Worm (Caenorhabditis elegans) whole organism, young adult: ENCODE results near the gene F46B6.13.

Experiments used
- B0019.2 ChIP-seq: fragments of 200-800 bp; sonication (Bioruptor generic); conservative IDR thresholded peaks from 2 replicates; pipeline ENCODE4 v1.3.6; 2022; ENCODE audit warnings: missing genetic modification reagents, missing genetic modification characterization, missing compliant biosample characterization
- B0035.1 ChIP-seq: sonication (generic microtip); optimal IDR thresholded peaks from 2 replicates; lab custom pipeline; 2016; ENCODE audit warnings: missing genetic modification characterization, mild to moderate bottlenecking, missing compliant biosample characterization, missing genotype, missing genetic modification reagents
- F52B5.7 ChIP-seq: sonication (generic microtip); optimal IDR thresholded peaks from 2 replicates; lab custom pipeline; 2016; ENCODE audit warnings: mild to moderate bottlenecking, missing genetic modification characterization, missing compliant biosample characterization
- F55B11.4 ChIP-seq: sonication (generic microtip); optimal IDR thresholded peaks from 2 replicates; lab custom pipeline; 2016; ENCODE audit warnings: missing compliant biosample characterization, missing genetic modification characterization, borderline replicate concordance; ENCODE audit not compliant: insufficient read depth
- F57A8.1 ChIP-seq: fragments of 200-800 bp; sonication (Bioruptor generic); optimal IDR thresholded peaks from 2 replicates; lab custom pipeline; 2018; ENCODE audit warnings: mild to moderate bottlenecking, missing genetic modification characterization, moderate library complexity, missing compliant biosample characterization
- K11D2.4 ChIP-seq: fragments of 200-800 bp; sonication (Bioruptor generic); IDR thresholded peaks from 2 replicates; pipeline ENCODE4 v1.3.6; 2022; ENCODE audit warnings: missing genetic modification reagents, missing genetic modification characterization, missing compliant biosample characterization
- K12H6.12 ChIP-seq: fragments of 200-800 bp; sonication (Bioruptor generic); optimal IDR thresholded peaks from 2 replicates; lab custom pipeline; 2018; ENCODE audit warnings: mild to moderate bottlenecking, missing genetic modification characterization, missing compliant biosample characterization
- T07F8.4 ChIP-seq: sonication (generic microtip); optimal IDR thresholded peaks from 2 replicates; lab custom pipeline; 2016; ENCODE audit warnings: mild to moderate bottlenecking, missing genetic modification characterization, moderate library complexity, missing compliant biosample characterization
- T26A5.8 ChIP-seq: sonication (generic microtip); optimal IDR thresholded peaks from 2 replicates; lab custom pipeline; 2016; ENCODE audit warnings: missing genetic modification characterization, missing compliant biosample characterization
- Y53F4B.3 ChIP-seq: fragments of 200-800 bp; sonication (Bioruptor generic); IDR thresholded peaks from 2 replicates; pipeline ENCODE4 v1.3.6; 2022; ENCODE audit warnings: missing genetic modification reagents, missing genetic modification characterization, missing compliant biosample characterization
- Y67H2A.10 ChIP-seq: fragments of 200-800 bp; sonication (Bioruptor generic); conservative IDR thresholded peaks from 2 replicates; pipeline ENCODE4 v1.3.6; 2022; ENCODE audit warnings: missing genetic modification reagents, missing genetic modification characterization, missing compliant biosample characterization
- Y95B8A.8 ChIP-seq: fragments of 200-800 bp; sonication (Bioruptor generic); IDR thresholded peaks from 2 replicates; pipeline ENCODE4 v1.3.6; 2022; ENCODE audit warnings: missing genetic modification reagents, missing genetic modification characterization, missing compliant biosample characterization
- atf-7 ChIP-seq: sonication (generic microtip); optimal IDR thresholded peaks from 2 replicates; lab custom pipeline; 2017; ENCODE audit warnings: mild to moderate bottlenecking, missing genetic modification characterization, missing compliant biosample characterization
- bed-2 ChIP-seq: fragments of 200-800 bp; sonication (Bioruptor generic); IDR thresholded peaks from 2 replicates; pipeline ENCODE4 v1.3.6; 2022; ENCODE audit warnings: missing genetic modification reagents, missing genetic modification characterization, missing compliant biosample characterization
- ccch-3 ChIP-seq: fragments of 200-800 bp; sonication (Bioruptor generic); optimal IDR thresholded peaks from 2 replicates; lab custom pipeline; 2018; ENCODE audit warnings: mild to moderate bottlenecking, missing genetic modification characterization, missing compliant biosample characterization
- ceh-27 ChIP-seq: fragments of 200-800 bp; sonication (Bioruptor generic); optimal IDR thresholded peaks from 2 replicates; lab custom pipeline; 2018; ENCODE audit warnings: mild to moderate bottlenecking, missing genetic modification characterization, moderate library complexity, missing compliant biosample characterization
- ceh-58 ChIP-seq: fragments of 200-800 bp; sonication (Bioruptor generic); IDR thresholded peaks from 2 replicates; pipeline ENCODE4 v1.3.6; 2022; ENCODE audit warnings: missing genetic modification characterization, missing compliant biosample characterization
- chd-7 ChIP-seq: sonication (generic microtip); optimal IDR thresholded peaks from 2 replicates; lab custom pipeline; 2016; ENCODE audit warnings: mild to moderate bottlenecking, missing genetic modification characterization, moderate library complexity, missing compliant biosample characterization
- dox-1 ChIP-seq: fragments of 200-800 bp; sonication (Bioruptor generic); IDR thresholded peaks from 2 replicates; pipeline ENCODE4 v1.3.6; 2022; ENCODE audit warnings: missing genetic modification reagents, missing genetic modification characterization, missing compliant biosample characterization
- efl-1 ChIP-seq: fragments of 150-350 bp; optimal IDR thresholded peaks from 2 replicates; lab custom pipeline; 2014; ENCODE audit warnings: missing biosample characterization, missing genetic modification reagents, missing genetic modification characterization
- egl-18 ChIP-seq: fragments of 200-800 bp; sonication (Bioruptor generic); IDR thresholded peaks from 2 replicates; pipeline ENCODE4 v1.3.6; 2022; ENCODE audit warnings: missing genetic modification reagents, missing genetic modification characterization, missing compliant biosample characterization
- egl-44 ChIP-seq: fragments of 200-800 bp; sonication (Bioruptor generic); IDR thresholded peaks from 2 replicates; pipeline ENCODE4 v1.3.6; 2022; ENCODE audit warnings: missing genetic modification reagents, missing genetic modification characterization, missing compliant biosample characterization
- ekl-4 ChIP-seq: fragments of 200-800 bp; sonication (Bioruptor generic); IDR thresholded peaks from 2 replicates; pipeline ENCODE4 v1.3.6; 2022; ENCODE audit warnings: missing genetic modification reagents, missing genetic modification characterization, missing compliant biosample characterization
- fkh-3 ChIP-seq: sonication (generic microtip); optimal IDR thresholded peaks from 2 replicates; lab custom pipeline; 2016; ENCODE audit warnings: mild to moderate bottlenecking, missing genetic modification characterization, missing compliant biosample characterization
- him-1 ChIP-seq: sonication (generic microtip); optimal IDR thresholded peaks from 2 replicates; lab custom pipeline; 2016; ENCODE audit warnings: missing genotype, missing genetic modification reagents, missing genetic modification characterization, missing compliant biosample characterization
- hrde-1 ChIP-seq: sonication (generic microtip); optimal IDR thresholded peaks from 2 replicates; lab custom pipeline; 2016; ENCODE audit warnings: missing genetic modification characterization, mild to moderate bottlenecking, missing compliant biosample characterization, moderate library complexity, missing genotype, missing genetic modification reagents, borderline replicate concordance
- hsf-1 ChIP-seq: fragments of 200-800 bp; sonication (Bioruptor generic); IDR thresholded peaks from 2 replicates; pipeline ENCODE4 v1.3.6; 2022; ENCODE audit warnings: missing genetic modification reagents, missing genetic modification characterization, missing compliant biosample characterization
- lag-1 ChIP-seq: fragments of 200-800 bp; sonication (Bioruptor generic); IDR thresholded peaks from 2 replicates; pipeline ENCODE4 v1.3.6; 2022; ENCODE audit warnings: missing genetic modification reagents, missing genetic modification characterization, missing compliant biosample characterization
- let-607 ChIP-seq, 2 experiments: fragments of 200-800 bp in 1 of 2; sonication (Bioruptor generic) in 1 of 2; sonication (generic microtip) in 1 of 2; optimal IDR thresholded peaks; 2 replicates each; lab custom pipeline; 2016 to 2018; ENCODE audit warnings: mild to moderate bottlenecking in 2 of 2, missing compliant biosample characterization in 2 of 2, missing genetic modification characterization in 2 of 2, moderate library complexity in 2 of 2, missing genotype in 1 of 2
- lin-40 ChIP-seq: sonication (generic microtip); optimal IDR thresholded peaks from 2 replicates; lab custom pipeline; 2016; ENCODE audit warnings: missing genetic modification characterization, mild to moderate bottlenecking, missing compliant biosample characterization, missing genotype, missing genetic modification reagents
- lsy-27 ChIP-seq: sonication (generic microtip); optimal IDR thresholded peaks from 2 replicates; lab custom pipeline; 2017; ENCODE audit warnings: missing genetic modification characterization, mild to moderate bottlenecking, missing compliant biosample characterization, antibody characterized with exemption, missing genotype, borderline replicate concordance; ENCODE audit not compliant: insufficient read depth
- madf-10 ChIP-seq: sonication (generic microtip); optimal IDR thresholded peaks from 2 replicates; lab custom pipeline; 2016; ENCODE audit warnings: mild to moderate bottlenecking, missing genetic modification characterization, missing compliant biosample characterization
- nfya-1 ChIP-seq: sonication (generic microtip); optimal IDR thresholded peaks from 2 replicates; lab custom pipeline; 2017; ENCODE audit warnings: antibody characterized with exemption, missing compliant biosample characterization, missing genetic modification characterization, borderline replicate concordance; ENCODE audit not compliant: insufficient read depth
- nfya-2 ChIP-seq: fragments of 200-800 bp; sonication (Bioruptor generic); IDR thresholded peaks from 2 replicates; pipeline ENCODE4 v1.3.6; 2022; ENCODE audit warnings: missing genetic modification reagents, missing genetic modification characterization, missing compliant biosample characterization
- nhr-90 ChIP-seq: sonication (generic microtip); optimal IDR thresholded peaks from 2 replicates; lab custom pipeline; 2016; ENCODE audit warnings: missing genotype, mild to moderate bottlenecking, missing genetic modification characterization, missing compliant biosample characterization
- pbrm-1 ChIP-seq: fragments of 200-800 bp; sonication (Bioruptor generic); IDR thresholded peaks from 2 replicates; pipeline ENCODE4 v1.3.6; 2022; ENCODE audit warnings: missing genetic modification reagents, missing genetic modification characterization, missing compliant biosample characterization
- sea-2 ChIP-seq: fragments of 200-800 bp; sonication (Bioruptor generic); IDR thresholded peaks from 2 replicates; pipeline ENCODE4 v1.3.6; 2022; ENCODE audit warnings: missing genetic modification characterization, missing compliant biosample characterization
- snpc-1.3 ChIP-seq: sonication (generic microtip); optimal IDR thresholded peaks from 2 replicates; lab custom pipeline; 2017; ENCODE audit warnings: missing genetic modification characterization, mild to moderate bottlenecking, missing compliant biosample characterization, antibody characterized with exemption, moderate library complexity, missing genotype, missing genetic modification reagents; ENCODE audit not compliant: insufficient read depth
- snpc-4 ChIP-seq, 5 experiments: fragments of 150-350 bp in 1 of 5; sonication (generic microtip) in 4 of 5; optimal IDR thresholded peaks; 2 replicates each; lab custom pipeline; 2014 to 2018; ENCODE audit warnings: missing genetic modification characterization in 5 of 5, missing biosample characterization in 3 of 5, antibody characterized with exemption in 2 of 5, mild to moderate bottlenecking in 2 of 5, missing compliant biosample characterization in 2 of 5, missing genotype in 2 of 5, moderate library complexity in 2 of 5, missing genetic modification reagents in 1 of 5
- unc-130 ChIP-seq: sonication (generic microtip); optimal IDR thresholded peaks from 2 replicates; lab custom pipeline; 2016; ENCODE audit warnings: missing genetic modification reagents, missing genetic modification characterization, missing compliant biosample characterization
- unc-62 ChIP-seq: fragments of 150-350 bp; optimal IDR thresholded peaks from 2 replicates; lab custom pipeline; 2014; ENCODE audit warnings: missing biosample characterization, missing genetic modification reagents, missing genetic modification characterization
- xnd-1 ChIP-seq: sonication (generic microtip); optimal IDR thresholded peaks from 2 replicates; lab custom pipeline; 2016; ENCODE audit warnings: missing genotype, missing genetic modification reagents, missing genetic modification characterization, missing compliant biosample characterization
- ztf-22 ChIP-seq: fragments of 200-800 bp; sonication (Bioruptor generic); optimal IDR thresholded peaks from 2 replicates; lab custom pipeline; 2018; ENCODE audit warnings: mild to moderate bottlenecking, missing genetic modification characterization, moderate library complexity, missing compliant biosample characterization
- ztf-25 ChIP-seq: fragments of 200-800 bp; sonication (Bioruptor generic); IDR thresholded peaks from 2 replicates; pipeline ENCODE4 v1.3.6; 2022; ENCODE audit warnings: missing genetic modification reagents, missing genetic modification characterization, missing compliant biosample characterization
- ztf-3 ChIP-seq: fragments of 200-800 bp; sonication (Bioruptor generic); optimal IDR thresholded peaks from 2 replicates; lab custom pipeline; 2018; ENCODE audit warnings: mild to moderate bottlenecking, missing genetic modification characterization, missing compliant biosample characterization

The F46B6.13 gene

DNA sequence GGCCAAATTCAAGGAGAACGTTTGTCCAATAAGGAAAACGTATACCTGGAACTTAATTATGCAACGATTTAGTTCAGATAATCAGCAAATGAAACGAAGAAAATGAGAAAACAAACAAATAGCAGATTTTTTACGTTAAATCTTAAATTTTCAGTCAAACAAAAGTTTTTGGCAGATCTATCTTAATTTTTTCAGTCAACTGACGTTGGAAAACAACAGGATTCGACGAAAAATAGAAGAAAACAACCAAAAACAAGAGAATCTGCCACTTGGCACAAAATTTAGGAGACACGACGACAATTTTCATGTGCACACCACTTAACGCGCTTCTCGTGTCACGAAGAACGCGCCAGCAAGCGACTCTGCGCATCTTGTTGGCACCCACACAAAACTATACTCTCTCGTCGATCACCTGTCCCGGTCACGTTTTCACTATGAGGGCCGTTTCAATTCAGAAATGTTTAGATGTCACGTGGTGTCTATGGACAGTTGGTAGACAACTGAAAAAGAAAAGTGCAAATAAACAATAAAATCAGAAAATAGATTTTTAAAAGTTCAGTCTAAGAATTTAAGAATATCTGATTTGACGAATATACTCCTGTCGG, 9.2 kb downstream of the F46B6.13 start, which contains the start of gene ztf-7 (continued):
- TF ChIP-seq lin-40 = peak; percentile 97
- peak; percentile 89 for TF ChIP-seq madf-10 (tag; lab: Kevin White, UChicago)
- no peak for TF ChIP-seq unc-130 (GFP tag; lab: Kevin White, UChicago)
- no peak for TF ChIP-seq him-1 (tag; lab: Kevin White, UChicago)
- TF ChIP-seq xnd-1 (tag; lab: Kevin White, UChicago) = no peak
- no peak for TF ChIP-seq nfya-2 (GFP tag; lab: Robert Waterston, UW)
- TF ChIP-seq ceh-27 (GFP tag; lab: Kevin White, UChicago) = peak; percentile 97
- TF ChIP-seq B0019.2 = no peak
- TF ChIP-seq ztf-25 (GFP tag; lab: Robert Waterston, UW) = no peak
- peak; percentile 68 for TF ChIP-seq egl-44 (GFP tag; lab: Robert Waterston, UW)
- peak; percentile 70; the same call in 1 of the 2 replicates for TF ChIP-seq sea-2 (GFP tag; lab: Robert Waterston, UW)
- TF ChIP-seq K11D2.4 = peak; percentile 96
- no peak for TF ChIP-seq F57A8.1
- TF ChIP-seq Y95B8A.8 (GFP tag; lab: Robert Waterston, UW) = peak; percentile 90
- TF ChIP-seq B0035.1 (tag; lab: Kevin White, UChicago) = peak; percentile 77
- no peak for TF ChIP-seq hrde-1 (tag; lab: Kevin White, UChicago)
- TF ChIP-seq nfya-1 = no peak
- no peak for TF ChIP-seq ccch-3 (GFP tag; lab: Kevin White, UChicago)

- peak in 1 of 2 experiments; percentile 41 for TF ChIP-seq let-607 (tag; optimal IDR thresholded peaks at IDR 0.05; lab: Kevin White, UChicago)
- peak; percentile 46 for TF ChIP-seq atf-7
- no peak for TF ChIP-seq T07F8.4 (tag; lab: Kevin White, UChicago)
- TF ChIP-seq ztf-22 (GFP tag; lab: Kevin White, UChicago) = no peak
- TF ChIP-seq egl-44 (GFP tag; lab: Robert Waterston, UW) = no peak
- TF ChIP-seq Y95B8A.8 (GFP tag; lab: Robert Waterston, UW) = no peak
- peak; percentile 53 for TF ChIP-seq F52B5.7 (tag; lab: Kevin White, UChicago)
- no peak for TF ChIP-seq F55B11.4 (tag; lab: Kevin White, UChicago)
- TF ChIP-seq nhr-90 (tag; lab: Kevin White, UChicago) = no peak
- TF ChIP-seq lsy-27 (tag; lab: Kevin White, UChicago) = no peak
- TF ChIP-seq K12H6.12 (tag; lab: Kevin White, UChicago) = no peak
- no peak for TF ChIP-seq nfya-1
- peak; percentile 80 for TF ChIP-seq chd-7
- TF ChIP-seq ekl-4 = peak; percentile 50; the same call in 1 of the 2 replicates
- no peak for TF ChIP-seq lag-1 (GFP tag; lab: Robert Waterston, UW)
- no peak for TF ChIP-seq unc-62
- no peak for TF ChIP-seq Y53F4B.3
- no peak for TF ChIP-seq dox-1 (GFP tag; lab: Robert Waterston, UW)
- TF ChIP-seq ztf-3 (GFP tag; lab: Kevin White, UChicago) = peak; percentile 8
- no peak for TF ChIP-seq bed-2 (GFP tag; lab: Robert Waterston, UW)
- no peak for TF ChIP-seq Y67H2A.10 (GFP tag; lab: Robert Waterston, UW)
- TF ChIP-seq efl-1 (GFP tag; lab: Kevin White, UChicago) = no peak
- peak; percentile 33 for TF ChIP-seq snpc-4 (GFP tag; optimal IDR thresholded peaks at IDR 0.05; lab: Kevin White, UChicago)
- TF ChIP-seq snpc-4 (tag; optimal IDR thresholded peaks at IDR 0.05; lab: Kevin White, UChicago) = no peak
- 0 out of 2 replicates have a peak, but pooled peaks have one; percentile 19 for TF ChIP-seq pbrm-1 (GFP tag; lab: Robert Waterston, UW)
- no peak for TF ChIP-seq T26A5.8 (tag; lab: Kevin White, UChicago)
- TF ChIP-seq ceh-58 (GFP tag; lab: Robert Waterston, UW) = no peak
- TF ChIP-seq egl-18 (GFP tag; lab: Robert Waterston, UW) = no peak
- TF ChIP-seq fkh-3 (tag; lab: Kevin White, UChicago) = no peak
- no peak for TF ChIP-seq snpc-1.3 (tag; lab: Kevin White, UChicago)
- TF ChIP-seq hsf-1 (GFP tag; lab: Robert Waterston, UW) = peak; percentile 68
Observed at ce11 chrV:9786721-9787131, 12.2 kb downstream of the F46B6.13 start, which contains the start of gene F46B6.6. TSS of gene F46B6.6 (minus strand) at chrV:9786868.
